Worm (Caenorhabditis elegans) whole organism, L3 larva: ENCODE results near the gene R02F11.3.

Experiments used
- ceh-82 ChIP-seq: fragments of 150-350 bp; optimal IDR thresholded peaks from 2 replicates; lab custom pipeline; 2014; ENCODE audit warnings: missing biosample characterization, missing genetic modification characterization
- elt-1 ChIP-seq: fragments of 150-350 bp; optimal IDR thresholded peaks from 2 replicates; lab custom pipeline; 2014; ENCODE audit warnings: missing biosample characterization, missing genetic modification characterization
- elt-3 ChIP-seq, 3 experiments: fragments of 150-350 bp in 1 of 3; sonication (generic microtip) in 2 of 3; optimal IDR thresholded peaks; 2 replicates in 2 of 3; 4 replicates in 1 of 3; lab custom pipeline; 2014 to 2017; ENCODE audit warnings: missing biosample characterization in 3 of 3, missing genetic modification characterization in 3 of 3
- fkh-10 ChIP-seq: sonication (generic microtip); optimal IDR thresholded peaks from 2 replicates; lab custom pipeline; 2017; ENCODE audit warnings: missing biosample characterization, missing genetic modification reagents, missing genetic modification characterization
- fkh-2 ChIP-seq: fragments of 150-350 bp; optimal IDR thresholded peaks from 2 replicates; lab custom pipeline; 2014; ENCODE audit warnings: missing biosample characterization, missing genetic modification reagents, missing genetic modification characterization
- nfya-1 ChIP-seq: sonication (generic microtip); optimal IDR thresholded peaks from 2 replicates; lab custom pipeline; 2017; ENCODE audit warnings: missing genetic modification characterization, mild to moderate bottlenecking, missing compliant biosample characterization, antibody characterized with exemption, moderate library complexity; ENCODE audit not compliant: insufficient read depth
- nhr-11 ChIP-seq: fragments of 150-350 bp; optimal IDR thresholded peaks from 2 replicates; lab custom pipeline; 2014; ENCODE audit warnings: missing biosample characterization, missing genetic modification characterization
- sea-2 ChIP-seq: fragments of 150-350 bp; sonication (generic microtip); optimal IDR thresholded peaks from 4 replicates; lab custom pipeline; 2014; ENCODE audit warnings: missing biosample characterization, missing genetic modification reagents, missing genetic modification characterization
- unc-62 ChIP-seq: fragments of 150-350 bp; sonication (generic microtip); optimal IDR thresholded peaks from 4 replicates; lab custom pipeline; 2014; ENCODE audit warnings: missing biosample characterization, missing genetic modification reagents, missing genetic modification characterization

- TF ChIP-seq elt-1 (tag; lab: Kevin White, UChicago) (no peak), elt-3 (tag; optimal IDR thresholded peaks at IDR 0.05; lab: Kevin White, UChicago) (no peak), unc-62 (no peak), nhr-11 (tag; lab: Kevin White, UChicago) (no peak), sea-2 (no peak), nfya-1 (no peak), ceh-82 (no peak), fkh-2 (tag; lab: Kevin White, UChicago) (no peak), fkh-10 (GFP tag; lab: Kevin White, UChicago) (no peak)
Measured at ce11 chrV:4770408-4770947, 35.3 kb downstream of the R02F11.3 start, which contains the start of gene elt-7.
